Fruit fly (Drosophila melanogaster) S2 (cell line): ENCODE data around the gene Ras64B.

Source experiments
- CG8478 ChIP-seq: fragments of >200 bp; optimal IDR thresholded peaks from 2 replicates; lab custom pipeline; 2018
- CTCF ChIP-seq, 2 experiments: fragments of >200 bp; optimal IDR thresholded peaks; 2 replicates each; lab custom pipeline; 2018

The Ras64B gene

dm6 chr3L:4135857-4136256 lies 3.0 kb upstream of the Ras64B start, which contains the start of gene RfC4:
TSS of gene RfC4 (minus strand) at chr3L:4136038.
- peak in 1 of 2 experiments; percentile 1 for TF ChIP-seq CTCF (optimal IDR thresholded peaks at IDR 0.05; lab: Kevin White, UChicago)
- TF ChIP-seq CG8478: no peak

- TF ChIP-seq CTCF (optimal IDR thresholded peaks at IDR 0.05; lab: Kevin White, UChicago) (no peak), CG8478 (no peak)
These were observed 2.3 kb downstream of the Ras64B start, which contains the start of gene Akh for dm6 chr3L:4141167-4141566. TSS of gene Akh (plus strand) at chr3L:4141467.

dm6 chr3L:4142064-4142463 lies 3.2 kb downstream of the Ras64B start, which contains the start of gene CG32260:
TSS of gene CG32260 (plus strand) at chr3L:4142364.
- no peak for TF ChIP-seq CG8478
- no peak for TF ChIP-seq CTCF (optimal IDR thresholded peaks at IDR 0.05; lab: Kevin White, UChicago)

- TF ChIP-seq CTCF (optimal IDR thresholded peaks at IDR 0.05; lab: Kevin White, UChicago) (no peak), CG8478 (no peak)
These were observed 6.4 kb downstream of the Ras64B start for dm6 chr3L:4145229-4145628.

- TF ChIP-seq CG8478 (no peak), CTCF (optimal IDR thresholded peaks at IDR 0.05; lab: Kevin White, UChicago) (no peak)
These were observed 9.6 kb downstream of the Ras64B start, which contains the start of gene CG1299 for dm6 chr3L:4148406-4148975. TSS of gene CG1299 (plus strand) at chr3L:4148696.

- TF ChIP-seq CG8478: no peak
- no peak for TF ChIP-seq CTCF (optimal IDR thresholded peaks at IDR 0.05; lab: Kevin White, UChicago)
These were observed 19.0 kb downstream of the Ras64B start for dm6 chr3L:4157852-4158251.

dm6 chr3L:4158361-4158760 lies 19.5 kb downstream of the Ras64B start:
- TF ChIP-seq CG8478 (no peak), CTCF (optimal IDR thresholded peaks at IDR 0.05; lab: Kevin White, UChicago) (no peak)

dm6 chr3L:4159264-4159663 lies 20.4 kb downstream of the Ras64B start:
- no peak for TF ChIP-seq CTCF (optimal IDR thresholded peaks at IDR 0.05; lab: Kevin White, UChicago)
- no peak for TF ChIP-seq CG8478

- TF ChIP-seq CTCF (optimal IDR thresholded peaks at IDR 0.05; lab: Kevin White, UChicago) (no peak), CG8478 (no peak)
These were observed 22.1 kb downstream of the Ras64B start, which contains the start of gene nab for dm6 chr3L:4160926-4161325. TSS of gene nab (minus strand) at chr3L:4160932.

dm6 chr3L:4167353-4167842 lies 28.5 kb downstream of the Ras64B start, which contains the start of gene mas:
TSS of gene mas (minus strand) at chr3L:4167464.
- TF ChIP-seq CG8478: no peak
- no peak for TF ChIP-seq CTCF (optimal IDR thresholded peaks at IDR 0.05; lab: Kevin White, UChicago)

dm6 chr3L:4169957-4170651 lies 31.2 kb downstream of the Ras64B start, which contains the start of gene Ero1L:
TSS of gene Ero1L (plus strand) at chr3L:4170404.
- TF ChIP-seq CTCF (optimal IDR thresholded peaks at IDR 0.05; lab: Kevin White, UChicago) (peak in 1 of 2 experiments; percentile 15), CG8478 (no peak)

- TF ChIP-seq CTCF (optimal IDR thresholded peaks at IDR 0.05; lab: Kevin White, UChicago) (no peak), CG8478 (no peak)
These were observed 34.7 kb downstream of the Ras64B start, which contains the start of gene CG18675 for dm6 chr3L:4173584-4173983. TSS of gene CG18675 (plus strand) at chr3L:4173884.

dm6 chr3L:4177981-4178562 lies 39.2 kb downstream of the Ras64B start, which contains the start of gene Teh4:
TSS of gene Teh4 (minus strand) at chr3L:4178270.
- TF ChIP-seq CTCF (optimal IDR thresholded peaks at IDR 0.05; lab: Kevin White, UChicago) (no peak), CG8478 (no peak)

- TF ChIP-seq CG8478 (no peak), CTCF (optimal IDR thresholded peaks at IDR 0.05; lab: Kevin White, UChicago) (no peak)
These were observed 45.7 kb downstream of the Ras64B start, which contains the start of gene Teh3 for dm6 chr3L:4184563-4184962. TSS of gene Teh3 (minus strand) at chr3L:4184663.

- TF ChIP-seq CG8478 (no peak), CTCF (optimal IDR thresholded peaks at IDR 0.05; lab: Kevin White, UChicago) (no peak)
These were observed 46.4 kb downstream of the Ras64B start for dm6 chr3L:4185259-4185658.
